Fruit fly (Drosophila melanogaster) Kc167 (cell line): ENCODE data around the gene CG9961.

ENCODE experiments used
- Myc ChIP-seq: fragments of >200 bp; optimal IDR thresholded peaks from 2 replicates; lab custom pipeline; 2017; ENCODE audit warnings: missing external identifiers
- Sin3A ChIP-seq: fragments of >200 bp; optimal IDR thresholded peaks from 2 replicates; lab custom pipeline; 2018; ENCODE audit warnings: missing external identifiers
- insv ChIP-seq: fragments of >200 bp; optimal IDR thresholded peaks from 3 replicates; lab custom pipeline; 2018; ENCODE audit warnings: missing external identifiers

- TF ChIP-seq Myc (no peak), insv (no peak), Sin3A (lab: Kevin White, UChicago) (no peak)
Measured at dm6 chr2L:2749144-2749766, 4.5 kb upstream of the CG9961 start.
